Worm (Caenorhabditis elegans) whole organism, L3 larva: ENCODE measurements around the gene dcaf-13.

Source experiments
- daf-12 ChIP-seq: fragments of 150-350 bp; optimal IDR thresholded peaks from 2 replicates; lab custom pipeline; 2014; ENCODE audit warnings: missing biosample characterization, missing genetic modification reagents, missing genetic modification characterization
- fkh-2 ChIP-seq: fragments of 150-350 bp; optimal IDR thresholded peaks from 2 replicates; lab custom pipeline; 2014; ENCODE audit warnings: missing biosample characterization, missing genetic modification reagents, missing genetic modification characterization
- nhr-23 ChIP-seq: fragments of 150-350 bp; optimal IDR thresholded peaks from 2 replicates; lab custom pipeline; 2014; ENCODE audit warnings: missing biosample characterization, missing genetic modification reagents, missing genetic modification characterization
- nhr-237 ChIP-seq: fragments of 150-350 bp; optimal IDR thresholded peaks from 2 replicates; lab custom pipeline; 2014; ENCODE audit warnings: missing biosample characterization, missing genetic modification characterization
- nhr-28 ChIP-seq: fragments of 150-350 bp; optimal IDR thresholded peaks from 2 replicates; lab custom pipeline; 2014; ENCODE audit warnings: missing biosample characterization, missing genetic modification characterization
- unc-39 ChIP-seq: sonication (generic microtip); optimal IDR thresholded peaks from 4 replicates; lab custom pipeline; 2017; ENCODE audit warnings: missing biosample characterization, missing genetic modification characterization
- unc-62 ChIP-seq: fragments of 150-350 bp; sonication (generic microtip); optimal IDR thresholded peaks from 4 replicates; lab custom pipeline; 2014; ENCODE audit warnings: missing biosample characterization, missing genetic modification reagents, missing genetic modification characterization
- ztf-11 ChIP-seq: fragments of 150-350 bp; optimal IDR thresholded peaks from 2 replicates; lab custom pipeline; 2014; ENCODE audit warnings: missing biosample characterization, missing genetic modification characterization
- ztf-4 ChIP-seq: fragments of 150-350 bp; optimal IDR thresholded peaks from 2 replicates; lab custom pipeline; 2014; ENCODE audit warnings: missing biosample characterization, missing genetic modification characterization

- TF ChIP-seq ztf-11 (tag; lab: Kevin White, UChicago), result no peak
- no peak for TF ChIP-seq nhr-28
- no peak for TF ChIP-seq nhr-237
- TF ChIP-seq ztf-4 (tag; lab: Kevin White, UChicago), result no peak
- TF ChIP-seq unc-39 (tag; lab: Kevin White, UChicago), result no peak
- TF ChIP-seq unc-62, result no peak
- no peak for TF ChIP-seq daf-12
- TF ChIP-seq fkh-2 (tag; lab: Kevin White, UChicago), result no peak
- no peak for TF ChIP-seq nhr-23 (tag; lab: Kevin White, UChicago)
These were observed 7.4 kb downstream of the dcaf-13 start, which contains the start of gene sod-5 for ce11 chrII:4417333-4417732.
